Fruit fly (Drosophila melanogaster) whole organism, embryonic: Measurements from ENCODE around the gene CG33235.
A peak's percentile ranks its signal among the peaks of the same experiment; 100 is the strongest.

Experiments
- Abd-B ChIP-seq: fragments of 200-800 bp; sonication (Bioruptor generic); optimal IDR thresholded peaks from 2 replicates; lab custom pipeline; 2018; ENCODE audit warnings: missing biosample characterization, mild to moderate bottlenecking, missing genetic modification characterization, moderate library complexity
- CG10366 ChIP-seq: fragments of 200-800 bp; sonication (Bioruptor generic); IDR thresholded peaks from 2 replicates; pipeline ENCODE4 v1.3.6; 2022; ENCODE audit warnings: missing biosample characterization, missing genetic modification characterization
- CG11456 ChIP-seq: fragments of 200-800 bp; sonication (Bioruptor generic); IDR thresholded peaks from 3 replicates; pipeline ENCODE4 v1.3.6; 2022; ENCODE audit warnings: missing biosample characterization, missing genetic modification characterization
- CG12155 ChIP-seq: fragments of 200-800 bp; sonication (Bioruptor generic); optimal IDR thresholded peaks from 3 replicates; lab custom pipeline; 2016; ENCODE audit warnings: missing biosample characterization, missing genetic modification characterization
- CG17361 ChIP-seq: fragments of 200-800 bp; sonication (Bioruptor generic); IDR thresholded peaks from 3 replicates; pipeline ENCODE4 v1.3.6; 2022; ENCODE audit warnings: missing biosample characterization, missing genetic modification characterization
- CG18619 ChIP-seq: fragments of 200-800 bp; sonication (Bioruptor generic); optimal IDR thresholded peaks from 3 replicates; lab custom pipeline; 2017; ENCODE audit warnings: missing biosample characterization, mild to moderate bottlenecking, missing genetic modification characterization
- CG2120 ChIP-seq: fragments of 200-800 bp; sonication (Bioruptor generic); optimal IDR thresholded peaks from 3 replicates; lab custom pipeline; 2016; ENCODE audit warnings: missing biosample characterization, missing genetic modification characterization
- CG30431 ChIP-seq: fragments of 200-800 bp; sonication (Bioruptor generic); optimal IDR thresholded peaks from 2 replicates; lab custom pipeline; 2017; ENCODE audit warnings: missing biosample characterization, missing genetic modification characterization
- CG31224 ChIP-seq: fragments of 200-800 bp; sonication (Bioruptor generic); IDR thresholded peaks from 2 replicates; pipeline ENCODE4 v1.3.6; 2022; ENCODE audit warnings: missing biosample characterization, missing genetic modification characterization
- CG4820 ChIP-seq: fragments of 200-800 bp; sonication (Bioruptor generic); optimal IDR thresholded peaks from 3 replicates; lab custom pipeline; 2016; ENCODE audit warnings: missing biosample characterization, missing genetic modification characterization
- CG6272 ChIP-seq: fragments of 200-800 bp; sonication (Bioruptor generic); IDR thresholded peaks from 2 replicates; pipeline ENCODE4 v1.3.6; 2022; ENCODE audit warnings: missing biosample characterization, missing genetic modification characterization
- CG9797 ChIP-seq: fragments of 200-800 bp; sonication (Bioruptor generic); optimal IDR thresholded peaks from 3 replicates; lab custom pipeline; 2018; ENCODE audit warnings: missing biosample characterization, mild to moderate bottlenecking, missing genetic modification characterization
- D19A ChIP-seq: fragments of 200-800 bp; optimal IDR thresholded peaks from 3 replicates; lab custom pipeline; 2019; ENCODE audit warnings: missing biosample characterization, mild to moderate bottlenecking, missing genetic modification characterization, moderate library complexity
- Dip3 ChIP-seq: fragments of 200-800 bp; sonication (Bioruptor generic); optimal IDR thresholded peaks from 3 replicates; lab custom pipeline; 2016; ENCODE audit warnings: missing biosample characterization, missing genetic modification characterization
- E2f1 ChIP-seq: fragments of 200-800 bp; sonication (Bioruptor generic); IDR thresholded peaks from 2 replicates; pipeline ENCODE4 v1.3.6; 2022; ENCODE audit warnings: missing biosample characterization, missing genetic modification characterization
- HmgD ChIP-seq: fragments of 200-800 bp; sonication (Bioruptor generic); optimal IDR thresholded peaks from 3 replicates; lab custom pipeline; 2016; ENCODE audit warnings: missing biosample characterization, missing genetic modification characterization
- Hsf ChIP-seq: fragments of 200-800 bp; sonication (Bioruptor generic); optimal IDR thresholded peaks from 3 replicates; lab custom pipeline; 2016; ENCODE audit warnings: missing biosample characterization, missing genetic modification characterization
- NK7.1 ChIP-seq: fragments of 200-800 bp; sonication (Bioruptor generic); optimal IDR thresholded peaks from 3 replicates; lab custom pipeline; 2016; ENCODE audit warnings: missing biosample characterization, missing genetic modification characterization
- Oaz ChIP-seq: fragments of 200-800 bp; sonication (Bioruptor generic); IDR thresholded peaks from 2 replicates; pipeline ENCODE4 v1.3.6; 2022; ENCODE audit warnings: missing biosample characterization, missing genetic modification characterization
- Opbp ChIP-seq: fragments of 200-800 bp; sonication (Bioruptor generic); IDR thresholded peaks from 3 replicates; pipeline ENCODE4 v1.3.6; 2022; ENCODE audit warnings: missing biosample characterization, missing genetic modification characterization; ENCODE audit not compliant: partially characterized antibody
- Pdp1 ChIP-seq, 2 experiments: fragments of 200-800 bp; sonication (Bioruptor generic); optimal IDR thresholded peaks; 3 replicates each; lab custom pipeline; 2016; ENCODE audit warnings: missing biosample characterization in 2 of 2, missing genetic modification characterization in 2 of 2, mild to moderate bottlenecking in 1 of 2, moderate library complexity in 1 of 2
- Rfx ChIP-seq: fragments of 200-800 bp; sonication (Bioruptor generic); IDR thresholded peaks from 2 replicates; pipeline ENCODE4 v1.3.6; 2022; ENCODE audit warnings: missing biosample characterization, missing genetic modification characterization
- Six4 ChIP-seq: fragments of 200-800 bp; sonication (Bioruptor generic); optimal IDR thresholded peaks from 2 replicates; lab custom pipeline; 2016; ENCODE audit warnings: missing biosample characterization, missing genetic modification characterization
- Sox102F ChIP-seq: fragments of 200-800 bp; sonication (Bioruptor generic); optimal IDR thresholded peaks from 2 replicates; lab custom pipeline; 2018; ENCODE audit warnings: missing biosample characterization, mild to moderate bottlenecking, missing genetic modification characterization, moderate library complexity
- Ssrp ChIP-seq: fragments of 200-800 bp; sonication (Bioruptor generic); optimal IDR thresholded peaks from 2 replicates; lab custom pipeline; 2018; ENCODE audit warnings: missing biosample characterization, mild to moderate bottlenecking, missing genetic modification characterization, moderate library complexity
- ab ChIP-seq: fragments of 200-800 bp; sonication (Bioruptor generic); optimal IDR thresholded peaks from 2 replicates; lab custom pipeline; 2016; ENCODE audit warnings: missing biosample characterization, missing genetic modification characterization
- ac ChIP-seq: fragments of 200-800 bp; sonication (Bioruptor generic); optimal IDR thresholded peaks from 3 replicates; lab custom pipeline; 2017; ENCODE audit warnings: missing biosample characterization, mild to moderate bottlenecking, missing genetic modification characterization
- ase ChIP-seq: fragments of 200-800 bp; sonication (Bioruptor generic); IDR thresholded peaks from 3 replicates; pipeline ENCODE4 v1.3.6; 2022; ENCODE audit warnings: missing biosample characterization, missing genetic modification characterization
- ash1 ChIP-seq: fragments of 200-800 bp; sonication (Bioruptor generic); optimal IDR thresholded peaks from 2 replicates; lab custom pipeline; 2018; ENCODE audit warnings: missing biosample characterization, mild to moderate bottlenecking, missing genetic modification characterization
- caup ChIP-seq: fragments of 200-800 bp; sonication (Bioruptor generic); optimal IDR thresholded peaks from 3 replicates; lab custom pipeline; 2017; ENCODE audit warnings: missing biosample characterization, mild to moderate bottlenecking, missing genetic modification characterization, moderate library complexity; ENCODE audit not compliant: severe bottlenecking
- chinmo ChIP-seq: fragments of 200-800 bp; sonication (Bioruptor generic); IDR thresholded peaks from 4 replicates; pipeline ENCODE4 v1.3.6; 2022; ENCODE audit warnings: missing biosample characterization, missing genetic modification characterization; ENCODE audit not compliant: partially characterized antibody
- chn ChIP-seq: fragments of 200-800 bp; sonication (Bioruptor generic); optimal IDR thresholded peaks from 2 replicates; lab custom pipeline; 2016; ENCODE audit warnings: missing biosample characterization, missing genetic modification characterization
- dysf ChIP-seq: fragments of 200-800 bp; sonication (Bioruptor generic); IDR thresholded peaks from 3 replicates; pipeline ENCODE4 v1.3.6; 2022; ENCODE audit warnings: missing biosample characterization, missing genetic modification characterization
- fru ChIP-seq: fragments of >200 bp; optimal IDR thresholded peaks from 2 replicates; lab custom pipeline; 2017
- gem ChIP-seq: fragments of 200-800 bp; sonication (Bioruptor generic); optimal IDR thresholded peaks from 2 replicates; lab custom pipeline; 2019; ENCODE audit warnings: missing biosample characterization, mild to moderate bottlenecking, missing genetic modification characterization, moderate library complexity
- grau ChIP-seq: fragments of 200-800 bp; optimal IDR thresholded peaks from 3 replicates; lab custom pipeline; 2019; ENCODE audit warnings: missing biosample characterization, mild to moderate bottlenecking, missing genetic modification characterization, moderate library complexity
- gsb ChIP-seq: fragments of 200-800 bp; sonication (Bioruptor generic); IDR thresholded peaks from 2 replicates; pipeline ENCODE4 v1.3.6; 2022; ENCODE audit warnings: missing biosample characterization, missing genetic modification characterization
- kni ChIP-seq: fragments of 200-800 bp; sonication (Bioruptor generic); optimal IDR thresholded peaks from 3 replicates; lab custom pipeline; 2017; ENCODE audit warnings: mild to moderate bottlenecking, missing biosample characterization, missing genetic modification reagents, missing genetic modification characterization
- mam ChIP-seq: fragments of 200-800 bp; sonication (Bioruptor generic); optimal IDR thresholded peaks from 3 replicates; lab custom pipeline; 2016; ENCODE audit warnings: missing biosample characterization, missing genetic modification characterization
- nmo ChIP-seq: fragments of 200-800 bp; sonication (Bioruptor generic); optimal IDR thresholded peaks from 2 replicates; lab custom pipeline; 2018; ENCODE audit warnings: missing biosample characterization, mild to moderate bottlenecking, missing genetic modification characterization, moderate library complexity
- pb ChIP-seq: fragments of 200-800 bp; sonication (Bioruptor generic); optimal IDR thresholded peaks from 3 replicates; lab custom pipeline; 2016; ENCODE audit warnings: missing biosample characterization, missing genetic modification characterization
- prd ChIP-seq, 3 experiments: fragments of >200 bp in 2 of 3; fragments of 200-800 bp in 1 of 3; sonication (Bioruptor generic) in 1 of 3; optimal IDR thresholded peaks in 2 of 3; IDR thresholded peaks in 1 of 3; 2 replicates in 2 of 3; 3 replicates in 1 of 3; pipeline versions ENCODE4 v1.3.6 to Lab custom; 2017 to 2022; ENCODE audit warnings: missing biosample characterization in 1 of 3, missing genetic modification characterization in 1 of 3
- ranshi ChIP-seq: fragments of 200-800 bp; sonication (Bioruptor generic); IDR thresholded peaks from 2 replicates; pipeline ENCODE4 v1.3.6; 2022; ENCODE audit warnings: missing biosample characterization, missing genetic modification characterization
- rib ChIP-seq: fragments of 200-800 bp; sonication (Bioruptor generic); IDR thresholded peaks from 2 replicates; pipeline ENCODE4 v1.3.6; 2022; ENCODE audit warnings: missing biosample characterization, missing genetic modification characterization
- ro ChIP-seq: fragments of 200-800 bp; sonication (Bioruptor generic); IDR thresholded peaks from 2 replicates; pipeline ENCODE4 v1.3.6; 2022; ENCODE audit warnings: missing biosample characterization, missing genetic modification characterization
- seq ChIP-seq: fragments of 200-800 bp; sonication (Bioruptor generic); IDR thresholded peaks from 2 replicates; pipeline ENCODE4 v1.3.6; 2022; ENCODE audit warnings: missing biosample characterization, missing genetic modification characterization
- slou ChIP-seq: fragments of 200-800 bp; sonication (Bioruptor generic); optimal IDR thresholded peaks from 3 replicates; lab custom pipeline; 2016; ENCODE audit warnings: missing biosample characterization, missing genetic modification characterization
- tin ChIP-seq: fragments of 200-800 bp; sonication (Bioruptor generic); optimal IDR thresholded peaks from 3 replicates; lab custom pipeline; 2016; ENCODE audit warnings: missing biosample characterization, missing genetic modification characterization
- z ChIP-seq: fragments of 200-800 bp; sonication (Bioruptor generic); IDR thresholded peaks from 3 replicates; pipeline ENCODE4 v1.3.6; 2022; ENCODE audit warnings: missing biosample characterization, missing genetic modification characterization

Gene CG33235

DNA sequence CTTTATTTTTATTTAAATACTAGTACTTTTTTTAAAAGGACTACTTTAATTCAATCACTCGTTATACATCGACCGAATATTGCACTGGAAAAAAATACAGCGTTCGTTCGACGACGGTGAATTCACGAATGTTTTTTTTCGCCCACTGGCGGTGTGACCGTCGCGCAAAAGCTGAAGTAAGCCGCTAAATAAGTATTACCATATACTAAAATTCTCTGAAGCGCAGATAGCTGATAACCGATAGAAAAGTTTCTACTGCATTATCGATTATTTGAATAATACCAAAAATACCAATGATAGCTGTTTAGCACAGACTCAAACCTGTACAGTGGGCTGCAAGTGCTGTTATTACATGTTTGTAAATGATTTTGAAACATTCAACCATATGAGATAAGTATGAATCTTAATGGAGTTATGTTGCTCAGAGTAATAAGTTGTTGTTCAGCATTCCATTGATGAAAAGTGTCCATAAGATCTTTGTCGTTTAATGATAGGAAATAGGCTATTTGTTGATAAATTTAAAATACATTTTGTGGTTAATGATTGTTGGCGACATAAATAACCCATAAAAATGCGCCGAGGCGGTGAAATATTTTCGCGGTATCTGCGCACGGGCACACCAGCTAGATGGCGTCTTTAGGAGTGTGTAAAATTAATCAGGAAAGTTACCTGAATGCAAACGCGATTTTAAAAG is 37.0 kb downstream of the CG33235 start, which contains the start of the genes Evi5 and HP5 (continued):
- peak; percentile 40; the same call in 1 of the 2 replicates for TF ChIP-seq E2f1 (GFP tag; lab: Robert Waterston, UW)
- peak; percentile 64; the same call in 1 of the 2 replicates for TF ChIP-seq CG6272
- peak; percentile 77; the same call in 2 of the 3 replicates for TF ChIP-seq CG11456 (GFP tag; lab: Robert Waterston, UW)
- peak; percentile 81 for TF ChIP-seq Rfx (GFP tag; lab: Robert Waterston, UW)
- TF ChIP-seq CG30431 (GFP tag; lab: Kevin White, UChicago): no peak
- peak; percentile 65; the same call in 2 of the 3 replicates for TF ChIP-seq dysf (GFP tag; lab: Robert Waterston, UW)
- TF ChIP-seq CG17361 (GFP tag; lab: Robert Waterston, UW): peak; percentile 61; the same call in 2 of the 3 replicates
- TF ChIP-seq kni (GFP tag; lab: Kevin White, UChicago): no peak
- TF ChIP-seq mam: peak; percentile 84
- no peak for TF ChIP-seq rib (GFP tag; lab: Robert Waterston, UW)
- peak; percentile 29 for TF ChIP-seq chn (GFP tag; lab: Kevin White, UChicago)
- peak; percentile 1 for TF ChIP-seq NK7.1 (GFP tag; lab: Kevin White, UChicago)
- TF ChIP-seq CG18619: peak; percentile 37
- TF ChIP-seq Oaz: peak; percentile 21; the same call in 1 of the 2 replicates
- TF ChIP-seq Six4 (GFP tag; lab: Kevin White, UChicago): no peak
- TF ChIP-seq CG31224 (GFP tag; lab: Robert Waterston, UW): 0 out of 2 replicates have a peak, but pooled peaks have one; percentile 49
- 0 out of 4 replicates have a peak, but pooled peaks have one; percentile 49 for TF ChIP-seq chinmo (GFP tag; lab: Robert Waterston, UW)
- peak; percentile 32 for TF ChIP-seq tin (GFP tag; lab: Kevin White, UChicago)
- peak; percentile 17; the same call in 1 of the 3 replicates for TF ChIP-seq Opbp
- TF ChIP-seq seq (GFP tag; lab: Robert Waterston, UW): no peak
- peak; percentile 44 for TF ChIP-seq CG12155
- no peak for TF ChIP-seq prd (optimal IDR thresholded peaks at IDR 0.05; lab: Kevin White, UChicago)
- TF ChIP-seq prd (GFP tag; IDR thresholded peaks at IDR 0.05; lab: Robert Waterston, UW): peak; percentile 80
- TF ChIP-seq Ssrp: peak; percentile 2
- peak; percentile 60 for TF ChIP-seq gem (tag; lab: Kevin White, UChicago)
- no peak for TF ChIP-seq D19A
- peak; percentile 55 for TF ChIP-seq Hsf (GFP tag; lab: Kevin White, UChicago)
- TF ChIP-seq CG9797: peak; percentile 87
- peak; percentile 34 for TF ChIP-seq HmgD (GFP tag; lab: Kevin White, UChicago)
- no peak for TF ChIP-seq ac (GFP tag; lab: Kevin White, UChicago)
- peak; percentile 73; the same call in 1 of the 2 replicates for TF ChIP-seq ranshi
- peak; percentile 62 for TF ChIP-seq CG10366 (GFP tag; lab: Robert Waterston, UW)
- TF ChIP-seq slou (GFP tag; lab: Kevin White, UChicago): peak; percentile 71
- peak; percentile 60 to 82 for TF ChIP-seq Pdp1 (GFP tag; optimal IDR thresholded peaks at IDR 0.05; lab: Kevin White, UChicago)
- TF ChIP-seq ab (GFP tag; lab: Kevin White, UChicago): peak; percentile 24
- no peak for TF ChIP-seq Sox102F (GFP tag; lab: Kevin White, UChicago)
- no peak for TF ChIP-seq pb (GFP tag; lab: Kevin White, UChicago)
- TF ChIP-seq z (GFP tag; lab: Robert Waterston, UW): no peak
- no peak for TF ChIP-seq gsb (GFP tag; lab: Robert Waterston, UW)
- peak; percentile 66 for TF ChIP-seq CG2120 (GFP tag; lab: Kevin White, UChicago)
- TF ChIP-seq ro: no peak
- peak; percentile 91 for TF ChIP-seq Abd-B
- peak; percentile 56 for TF ChIP-seq grau (tag; lab: Kevin White, UChicago)
- peak; percentile 79 for TF ChIP-seq nmo (GFP tag; lab: Kevin White, UChicago)
- TF ChIP-seq Dip3: peak; percentile 1
- TF ChIP-seq caup (GFP tag; lab: Kevin White, UChicago): no peak
- no peak for TF ChIP-seq ash1
- no peak for TF ChIP-seq CG4820 (GFP tag; lab: Kevin White, UChicago)
- peak; percentile 53; the same call in 1 of the 3 replicates for TF ChIP-seq ase (GFP tag; lab: Robert Waterston, UW)
- TF ChIP-seq fru: no peak
